Worm (Caenorhabditis elegans) whole organism, early embryonic: ENCODE measurements around the gene Y39A3B.8.

Source experiments
- B0310.2 ChIP-seq: sonication (generic microtip); optimal IDR thresholded peaks from 2 replicates; lab custom pipeline; 2016; ENCODE audit warnings: mild to moderate bottlenecking, missing genetic modification characterization, missing compliant biosample characterization
- ama-1 ChIP-seq: fragments of 150-350 bp; optimal IDR thresholded peaks from 2 replicates; lab custom pipeline; 2014
- ceh-13 ChIP-seq: fragments of 200-800 bp; sonication (Bioruptor generic); optimal IDR thresholded peaks from 2 replicates; lab custom pipeline; 2018; ENCODE audit warnings: mild to moderate bottlenecking, missing genetic modification characterization, missing compliant biosample characterization
- ets-7 ChIP-seq: sonication (generic microtip); optimal IDR thresholded peaks from 2 replicates; lab custom pipeline; 2016; ENCODE audit warnings: missing genotype, missing genetic modification characterization, missing compliant biosample characterization
- flt-1 ChIP-seq: fragments of 200-800 bp; sonication (Bioruptor generic); IDR thresholded peaks from 2 replicates; pipeline ENCODE4 v1.3.6; 2022; ENCODE audit warnings: missing genetic modification characterization, missing compliant biosample characterization
- sea-1 ChIP-seq: fragments of 200-800 bp; sonication (Bioruptor generic); conservative IDR thresholded peaks from 2 replicates; pipeline ENCODE4 v1.3.6; 2022; ENCODE audit warnings: missing genetic modification characterization, missing compliant biosample characterization
- tbx-11 ChIP-seq: fragments of 200-800 bp; sonication (Bioruptor generic); IDR thresholded peaks from 2 replicates; pipeline ENCODE4 v1.3.6; 2022; ENCODE audit warnings: missing genetic modification characterization, missing compliant biosample characterization

DNA sequence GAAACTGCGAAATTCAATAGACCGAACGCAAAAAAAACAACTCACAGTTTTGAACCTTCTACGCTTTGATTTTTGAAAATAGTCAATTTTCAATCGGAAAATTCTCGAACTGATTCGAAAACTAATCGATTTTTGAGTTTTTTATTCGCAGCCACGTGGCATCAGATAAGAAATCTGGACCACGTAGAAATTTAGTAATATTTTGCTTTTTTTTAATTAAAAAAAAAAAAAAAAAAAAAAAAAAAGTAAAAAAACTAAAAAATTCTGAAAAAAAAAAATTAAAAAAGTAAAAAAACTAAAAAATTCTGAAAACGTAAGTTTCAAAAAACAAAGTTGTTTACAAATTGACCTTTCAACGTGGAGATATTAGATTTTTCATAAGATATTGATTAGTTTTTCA, 11.2 kb upstream of the Y39A3B.8 start, which contains the start of gene R155.3:
- TF ChIP-seq ets-7 (tag; lab: Kevin White, UChicago) (no peak), flt-1 (GFP tag; lab: Robert Waterston, UW) (no peak), ceh-13 (GFP tag; lab: Kevin White, UChicago) (no peak), B0310.2 (tag; lab: Kevin White, UChicago) (no peak), ama-1 (lab: Kevin White, UChicago) (no peak), tbx-11 (GFP tag; lab: Robert Waterston, UW) (no peak), sea-1 (GFP tag; lab: Robert Waterston, UW) (no peak)
